Fruit fly (Drosophila melanogaster): ENCODE data around the gene CG14439.

dm6 chrX:6745547-6745946 is 1.8 kb upstream of the CG14439 start:
- no peak for TF ChIP-seq psq (optimal IDR thresholded peaks at IDR 0.05)
- TF ChIP-seq h (optimal IDR thresholded peaks at IDR 0.05), result no peak
- no peak for TF ChIP-seq Myc (optimal IDR thresholded peaks at IDR 0.05)
- no peak for TF ChIP-seq Sin3A (optimal IDR thresholded peaks at IDR 0.05)

Data from Kc167 (cell line).